Worm (Caenorhabditis elegans) whole organism, L1 larva: ENCODE measurements around the gene R02D5.8.
A peak's percentile ranks its signal among the peaks of the same experiment; 100 is the strongest.

Experiments used
- C16A3.4 ChIP-seq: fragments of 150-350 bp; optimal IDR thresholded peaks from 2 replicates; lab custom pipeline; 2014; ENCODE audit warnings: missing biosample characterization, missing genetic modification characterization
- C34B4.2 ChIP-seq: sonication (generic microtip); optimal IDR thresholded peaks from 2 replicates; lab custom pipeline; 2017; ENCODE audit warnings: mild to moderate bottlenecking, missing genetic modification characterization, missing compliant biosample characterization
- F16B12.6 ChIP-seq: fragments of 150-350 bp; optimal IDR thresholded peaks from 2 replicates; lab custom pipeline; 2014; ENCODE audit warnings: missing biosample characterization, missing genetic modification characterization
- Y116A8C.19 ChIP-seq: sonication (generic microtip); optimal IDR thresholded peaks from 2 replicates; lab custom pipeline; 2016; ENCODE audit warnings: missing compliant biosample characterization, missing genetic modification characterization, borderline replicate concordance
- aha-1 ChIP-seq: fragments of 150-350 bp; optimal IDR thresholded peaks from 2 replicates; lab custom pipeline; 2014; ENCODE audit warnings: missing biosample characterization, missing genetic modification characterization
- blmp-1 ChIP-seq: fragments of 150-350 bp; optimal IDR thresholded peaks from 2 replicates; lab custom pipeline; 2014; ENCODE audit warnings: missing biosample characterization, missing genetic modification characterization
- ceh-63 ChIP-seq: fragments of 200-800 bp; sonication (Bioruptor generic); optimal IDR thresholded peaks from 2 replicates; lab custom pipeline; 2018; ENCODE audit warnings: mild to moderate bottlenecking, missing genetic modification characterization, missing compliant biosample characterization
- ceh-82 ChIP-seq, 3 experiments: fragments of 150-350 bp in 1 of 3; sonication (generic microtip) in 2 of 3; optimal IDR thresholded peaks; 2 replicates each; lab custom pipeline; 2014 to 2017; ENCODE audit warnings: missing biosample characterization in 3 of 3, missing genetic modification characterization in 3 of 3
- ceh-90 ChIP-seq: sonication (generic microtip); optimal IDR thresholded peaks from 2 replicates; lab custom pipeline; 2016; ENCODE audit warnings: missing genetic modification characterization, missing compliant biosample characterization
- ces-1 ChIP-seq: fragments of 150-350 bp; optimal IDR thresholded peaks from 2 replicates; lab custom pipeline; 2014; ENCODE audit warnings: missing biosample characterization, missing genetic modification reagents, missing genetic modification characterization
- efl-1 ChIP-seq, 4 experiments: fragments of 150-350 bp; optimal IDR thresholded peaks in 3 of 4; peaks in 1 of 4; 1 replicate in 1 of 4; 2 replicates in 3 of 4; lab custom pipeline; 2014; ENCODE audit warnings: missing biosample characterization in 2 of 4, missing genetic modification characterization in 2 of 4, missing genetic modification reagents in 2 of 4
- efl-3 ChIP-seq: fragments of 200-800 bp; sonication (Bioruptor generic); optimal IDR thresholded peaks from 2 replicates; lab custom pipeline; 2018; ENCODE audit warnings: mild to moderate bottlenecking, missing genetic modification characterization, missing compliant biosample characterization
- elt-2 ChIP-seq: sonication (generic microtip); optimal IDR thresholded peaks from 2 replicates; lab custom pipeline; 2016; ENCODE audit warnings: missing genetic modification characterization, mild to moderate bottlenecking, inconsistent platforms, missing compliant biosample characterization, missing genetic modification reagents
- elt-3 ChIP-seq, 6 experiments: fragments of 150-350 bp in 1 of 6; sonication (generic microtip); optimal IDR thresholded peaks; 2 replicates each; lab custom pipeline; 2017 to 2018; ENCODE audit warnings: missing biosample characterization in 6 of 6, missing genetic modification characterization in 6 of 6, inconsistent platforms in 1 of 6
- ets-5 ChIP-seq: fragments of 200-800 bp; sonication (Bioruptor generic); IDR thresholded peaks from 2 replicates; pipeline ENCODE4 v1.3.6; 2022; ENCODE audit warnings: missing genetic modification characterization, missing compliant biosample characterization
- fkh-10 ChIP-seq: sonication (generic microtip); optimal IDR thresholded peaks from 2 replicates; lab custom pipeline; 2017; ENCODE audit warnings: missing biosample characterization, missing genetic modification reagents, missing genetic modification characterization
- fkh-4 ChIP-seq: sonication (generic microtip); optimal IDR thresholded peaks from 2 replicates; lab custom pipeline; 2016; ENCODE audit warnings: missing compliant biosample characterization, missing genetic modification characterization, borderline replicate concordance
- grh-1 ChIP-seq: fragments of 200-800 bp; sonication (Bioruptor generic); IDR thresholded peaks from 2 replicates; pipeline ENCODE4 v1.3.6; 2022; ENCODE audit warnings: missing genetic modification reagents, missing genetic modification characterization, missing compliant biosample characterization
- hlh-17 ChIP-seq: fragments of 200-800 bp; sonication (Bioruptor generic); optimal IDR thresholded peaks from 2 replicates; lab custom pipeline; 2018; ENCODE audit warnings: missing genetic modification characterization, mild to moderate bottlenecking, missing compliant biosample characterization, moderate library complexity, borderline replicate concordance
- hlh-4 ChIP-seq: sonication (generic microtip); optimal IDR thresholded peaks from 2 replicates; lab custom pipeline; 2016; ENCODE audit warnings: mild to moderate bottlenecking, missing genetic modification characterization, missing compliant biosample characterization
- irx-1 ChIP-seq: sonication (generic microtip); optimal IDR thresholded peaks from 2 replicates; lab custom pipeline; 2016; ENCODE audit warnings: missing genetic modification characterization, missing compliant biosample characterization
- isw-1 ChIP-seq: fragments of 200-800 bp; sonication (Bioruptor generic); IDR thresholded peaks from 2 replicates; pipeline ENCODE4 v1.3.6; 2022; ENCODE audit warnings: missing genetic modification characterization, missing compliant biosample characterization
- jun-1 ChIP-seq: fragments of 150-350 bp; optimal IDR thresholded peaks from 2 replicates; lab custom pipeline; 2014; ENCODE audit warnings: missing biosample characterization, missing genetic modification reagents, missing genetic modification characterization
- lin-13 ChIP-seq: fragments of 150-350 bp; optimal IDR thresholded peaks from 2 replicates; lab custom pipeline; 2014; ENCODE audit warnings: missing biosample characterization, missing genetic modification reagents, missing genetic modification characterization
- lin-14 ChIP-seq: fragments of 200-800 bp; sonication (Bioruptor generic); optimal IDR thresholded peaks from 2 replicates; lab custom pipeline; 2018; ENCODE audit warnings: mild to moderate bottlenecking, missing genetic modification characterization, moderate library complexity, missing compliant biosample characterization
- lin-15B ChIP-seq: fragments of 150-350 bp; sonication (generic microtip); optimal IDR thresholded peaks from 3 replicates; lab custom pipeline; 2014; ENCODE audit warnings: missing biosample characterization, missing genetic modification characterization
- lin-35 ChIP-seq, 2 experiments: fragments of 150-350 bp; optimal IDR thresholded peaks; 2 replicates each; lab custom pipeline; 2014; ENCODE audit warnings: missing biosample characterization in 2 of 2, missing genetic modification characterization in 2 of 2, missing genetic modification reagents in 2 of 2
- lin-39 ChIP-seq: fragments of 150-350 bp; optimal IDR thresholded peaks from 2 replicates; lab custom pipeline; 2014; ENCODE audit warnings: missing biosample characterization, missing genetic modification reagents, missing genetic modification characterization
- lsy-2 ChIP-seq, 2 experiments: fragments of 150-350 bp; optimal IDR thresholded peaks; 2 replicates each; lab custom pipeline; 2014; ENCODE audit warnings: missing biosample characterization in 2 of 2, missing genetic modification characterization in 2 of 2
- mab-9 ChIP-seq: fragments of 200-800 bp; sonication (Bioruptor generic); IDR thresholded peaks from 2 replicates; pipeline ENCODE4 v1.3.6; 2022; ENCODE audit warnings: missing genetic modification reagents, missing genetic modification characterization, missing compliant biosample characterization
- mdl-1 ChIP-seq, 2 experiments: fragments of 150-350 bp; optimal IDR thresholded peaks; 2 replicates each; lab custom pipeline; 2014 to 2017; ENCODE audit warnings: missing biosample characterization in 2 of 2, missing genetic modification characterization in 2 of 2, inconsistent platforms in 1 of 2
- mep-1 ChIP-seq: fragments of 150-350 bp; optimal IDR thresholded peaks from 2 replicates; lab custom pipeline; 2014; ENCODE audit warnings: missing biosample characterization, missing genetic modification characterization
- nhr-12 ChIP-seq: sonication (generic microtip); optimal IDR thresholded peaks from 2 replicates; lab custom pipeline; 2017; ENCODE audit warnings: missing biosample characterization, missing genetic modification characterization
- nhr-19 ChIP-seq: fragments of 200-800 bp; sonication (Bioruptor generic); conservative IDR thresholded peaks from 2 replicates; pipeline ENCODE4 v1.3.6; 2022; ENCODE audit warnings: missing genetic modification characterization, missing compliant biosample characterization
- nhr-20 ChIP-seq: sonication (generic microtip); optimal IDR thresholded peaks from 2 replicates; lab custom pipeline; 2016; ENCODE audit warnings: mild to moderate bottlenecking, missing genetic modification characterization, missing compliant biosample characterization
- nhr-237 ChIP-seq: fragments of 150-350 bp; optimal IDR thresholded peaks from 2 replicates; lab custom pipeline; 2014; ENCODE audit warnings: missing biosample characterization, missing genetic modification characterization
- nhr-28 ChIP-seq: fragments of 150-350 bp; optimal IDR thresholded peaks from 2 replicates; lab custom pipeline; 2014; ENCODE audit warnings: missing biosample characterization, missing genetic modification characterization
- nhr-47 ChIP-seq: sonication (generic microtip); optimal IDR thresholded peaks from 2 replicates; lab custom pipeline; 2016; ENCODE audit warnings: mild to moderate bottlenecking, missing genetic modification characterization, moderate library complexity, missing compliant biosample characterization
- nhr-71 ChIP-seq: sonication (generic microtip); optimal IDR thresholded peaks from 2 replicates; lab custom pipeline; 2016; ENCODE audit warnings: mild to moderate bottlenecking, missing genetic modification characterization, moderate library complexity, missing compliant biosample characterization
- nhr-84 ChIP-seq: sonication (generic microtip); optimal IDR thresholded peaks from 2 replicates; lab custom pipeline; 2017; ENCODE audit warnings: missing biosample characterization, missing genetic modification characterization
- nhr-90 ChIP-seq: sonication (generic microtip); optimal IDR thresholded peaks from 2 replicates; lab custom pipeline; 2016; ENCODE audit warnings: mild to moderate bottlenecking, missing genetic modification characterization, missing compliant biosample characterization; ENCODE audit not compliant: poor library complexity
- snu-23 ChIP-seq: sonication (generic microtip); optimal IDR thresholded peaks from 2 replicates; lab custom pipeline; 2016; ENCODE audit warnings: missing genetic modification characterization, missing compliant biosample characterization
- sup-37 ChIP-seq: fragments of 200-800 bp; sonication (Bioruptor generic); optimal IDR thresholded peaks from 2 replicates; lab custom pipeline; 2018; ENCODE audit warnings: mild to moderate bottlenecking, missing genetic modification characterization, missing compliant biosample characterization
- tlp-1 ChIP-seq: fragments of 150-350 bp; optimal IDR thresholded peaks from 2 replicates; lab custom pipeline; 2014; ENCODE audit warnings: missing biosample characterization, missing genetic modification characterization
- vab-15 ChIP-seq: sonication (generic microtip); optimal IDR thresholded peaks from 2 replicates; lab custom pipeline; 2017; ENCODE audit warnings: missing genotype, mild to moderate bottlenecking, missing genetic modification characterization, missing compliant biosample characterization
- xbp-1 ChIP-seq: sonication (generic microtip); optimal IDR thresholded peaks from 2 replicates; lab custom pipeline; 2016; ENCODE audit warnings: missing genetic modification characterization, missing compliant biosample characterization
- zip-4 ChIP-seq: fragments of 200-800 bp; sonication (Bioruptor generic); optimal IDR thresholded peaks from 2 replicates; lab custom pipeline; 2018; ENCODE audit warnings: mild to moderate bottlenecking, missing genetic modification characterization, moderate library complexity, missing compliant biosample characterization
- ztf-4 ChIP-seq: fragments of 150-350 bp; optimal IDR thresholded peaks from 2 replicates; lab custom pipeline; 2014; ENCODE audit warnings: missing biosample characterization, missing genetic modification characterization

Gene R02D5.8

DNA sequence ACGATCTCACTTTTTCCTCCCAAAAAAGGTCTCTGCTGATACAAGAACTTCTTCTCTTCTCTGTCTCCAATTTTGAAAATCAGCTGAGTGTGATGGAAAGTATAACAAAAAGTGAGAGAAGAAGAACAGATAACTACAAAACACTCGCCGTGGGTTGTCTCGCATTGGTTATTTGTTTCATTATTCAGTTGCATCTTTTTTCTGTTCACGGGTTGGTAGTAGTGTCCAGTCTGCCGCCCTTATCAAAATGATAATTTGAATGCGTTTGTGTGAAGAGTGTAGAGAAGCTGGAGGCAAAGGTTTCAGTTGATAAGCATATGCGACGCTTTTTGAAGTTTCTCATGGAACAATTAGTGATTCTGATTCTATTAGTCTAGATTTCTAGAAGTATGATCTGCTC lies 16.1 kb downstream of the R02D5.8 start (continued):
- no peak for TF ChIP-seq nhr-28
- TF ChIP-seq fkh-10 (GFP tag; lab: Kevin White, UChicago) = no peak
- no peak for TF ChIP-seq lin-15B (tag; lab: Kevin White, UChicago)
- no peak for TF ChIP-seq lin-13 (GFP tag; lab: Kevin White, UChicago)
- no peak for TF ChIP-seq aha-1 (tag; lab: Kevin White, UChicago)
- peak; percentile 9 for TF ChIP-seq nhr-20
- peak; percentile 88 for TF ChIP-seq blmp-1 (tag; lab: Kevin White, UChicago)
- TF ChIP-seq jun-1 (tag; lab: Kevin White, UChicago) = no peak
- TF ChIP-seq isw-1 (GFP tag; lab: Robert Waterston, UW) = no peak
- no peak for TF ChIP-seq irx-1 (tag; lab: Kevin White, UChicago)
- TF ChIP-seq snu-23 (GFP tag; lab: Kevin White, UChicago) = no peak
- no peak for TF ChIP-seq sup-37 (GFP tag; lab: Kevin White, UChicago)
- no peak for TF ChIP-seq mdl-1 (tag; optimal IDR thresholded peaks at IDR 0.05; lab: Kevin White, UChicago)
- TF ChIP-seq Y116A8C.19 (tag; lab: Kevin White, UChicago) = no peak
- TF ChIP-seq vab-15 (tag; lab: Kevin White, UChicago) = no peak
- no peak for TF ChIP-seq grh-1
- TF ChIP-seq elt-3 (tag; optimal IDR thresholded peaks at IDR 0.05; lab: Kevin White, UChicago) = peak in 1 of 6 experiments; percentile 42
- no peak for TF ChIP-seq lin-39
- peak; percentile 83 for TF ChIP-seq elt-2 (tag; lab: Kevin White, UChicago)
- TF ChIP-seq tlp-1 (tag; lab: Kevin White, UChicago) = no peak
- no peak for TF ChIP-seq nhr-47 (tag; lab: Kevin White, UChicago)
- TF ChIP-seq ztf-4 (tag; lab: Kevin White, UChicago) = no peak
- no peak for TF ChIP-seq F16B12.6 (tag; lab: Kevin White, UChicago)
- TF ChIP-seq lsy-2 (tag; optimal IDR thresholded peaks at IDR 0.05; lab: Kevin White, UChicago) = peak in 1 of 2 experiments; percentile 17
- TF ChIP-seq ceh-82 (tag; optimal IDR thresholded peaks at IDR 0.05; lab: Kevin White, UChicago) = no peak
- TF ChIP-seq ets-5 (GFP tag; lab: Robert Waterston, UW) = no peak

DNA sequence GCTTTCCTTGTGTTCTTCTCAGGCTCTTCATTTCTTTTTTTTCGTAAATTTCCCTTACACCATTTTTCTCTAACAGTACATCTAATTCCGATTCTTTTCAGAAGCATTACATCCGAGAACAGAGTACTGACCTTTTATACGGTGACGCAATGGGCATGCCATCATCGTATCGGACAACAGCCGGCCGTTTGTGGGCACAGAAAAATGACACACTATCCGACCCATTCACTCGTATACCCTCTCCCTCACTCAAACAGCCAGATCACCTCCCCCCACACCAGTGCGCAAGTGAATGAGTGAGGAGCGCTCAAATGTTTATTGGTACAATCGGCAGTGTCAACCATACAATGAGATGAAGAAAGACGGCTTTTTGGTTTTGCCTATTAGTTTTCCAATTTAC lies 18.0 kb downstream of the R02D5.8 start, which contains the start of gene R02D5.24:
Gene R02D5.24, plus strand, starts transcription at position 205 of the 400 bp plus-strand sequence.
- no peak for TF ChIP-seq C16A3.4
- no peak for TF ChIP-seq mab-9 (GFP tag; lab: Robert Waterston, UW)
- TF ChIP-seq hlh-17 (GFP tag; lab: Kevin White, UChicago) = no peak
- no peak for TF ChIP-seq elt-2 (tag; lab: Kevin White, UChicago)
- TF ChIP-seq lin-35 (GFP tag; optimal IDR thresholded peaks at IDR 0.05; lab: Kevin White, UChicago) = no peak
- TF ChIP-seq grh-1 = 0 out of 2 replicates have a peak, but pooled peaks have one; percentile 7
- TF ChIP-seq C34B4.2 (tag; lab: Kevin White, UChicago) = no peak
- TF ChIP-seq ceh-90 (tag; lab: Kevin White, UChicago) = no peak
- TF ChIP-seq lin-14 = peak; percentile 35
- no peak for TF ChIP-seq nhr-71 (tag; lab: Kevin White, UChicago)
- no peak for TF ChIP-seq nhr-237 (tag; lab: Kevin White, UChicago)
- no peak for TF ChIP-seq zip-4
- TF ChIP-seq ztf-4 (tag; lab: Kevin White, UChicago) = no peak
- TF ChIP-seq ces-1 (GFP tag; lab: Kevin White, UChicago) = no peak
- peak; percentile 1 for TF ChIP-seq mep-1 (tag; lab: Kevin White, UChicago)
- no peak for TF ChIP-seq nhr-19
- TF ChIP-seq mdl-1 (tag; optimal IDR thresholded peaks at IDR 0.05; lab: Kevin White, UChicago) = no peak
- TF ChIP-seq nhr-90 = no peak
- TF ChIP-seq hlh-4 = no peak
- no peak for TF ChIP-seq efl-1 (optimal IDR thresholded peaks at IDR 0.05; lab: Kevin White, UChicago)
- no peak for TF ChIP-seq efl-1 (GFP tag; optimal IDR thresholded peaks at IDR 0.05 in 1 of 2; lab: Kevin White, UChicago)
- no peak for TF ChIP-seq fkh-4
- TF ChIP-seq fkh-10 (GFP tag; lab: Kevin White, UChicago) = no peak
- TF ChIP-seq efl-3 (GFP tag; lab: Kevin White, UChicago) = no peak
- TF ChIP-seq nhr-12 (tag; lab: Kevin White, UChicago) = no peak
- TF ChIP-seq ceh-63 (GFP tag; lab: Kevin White, UChicago) = no peak
- TF ChIP-seq blmp-1 (tag; lab: Kevin White, UChicago) = peak; percentile 30
- TF ChIP-seq aha-1 (tag; lab: Kevin White, UChicago) = no peak
- TF ChIP-seq nhr-84 (tag; lab: Kevin White, UChicago) = no peak
- no peak for TF ChIP-seq ets-5 (GFP tag; lab: Robert Waterston, UW)
- TF ChIP-seq xbp-1 = no peak
- TF ChIP-seq, all 84 proteins: peak for 4
